Worm (Caenorhabditis elegans) whole organism, mixed stage, embryonic: Measurements from ENCODE around the gene F13A2.1.

Source experiments
- M03D4.4 ChIP-seq: sonication (generic microtip); optimal IDR thresholded peaks from 2 replicates; lab custom pipeline; 2017; ENCODE audit warnings: mild to moderate bottlenecking, missing genetic modification characterization, missing compliant biosample characterization
- blmp-1 ChIP-seq: fragments of 150-350 bp; optimal IDR thresholded peaks from 2 replicates; lab custom pipeline; 2014; ENCODE audit warnings: missing biosample characterization, missing genetic modification characterization
- ceh-39 ChIP-seq: fragments of 150-350 bp; optimal IDR thresholded peaks from 2 replicates; lab custom pipeline; 2014; ENCODE audit warnings: missing biosample characterization, missing genetic modification characterization
- ceh-83 ChIP-seq: fragments of 200-800 bp; sonication (Bioruptor generic); optimal IDR thresholded peaks from 2 replicates; lab custom pipeline; 2018; ENCODE audit warnings: mild to moderate bottlenecking, missing genetic modification characterization, missing compliant biosample characterization
- ces-1 ChIP-seq: fragments of 150-350 bp; optimal IDR thresholded peaks from 2 replicates; lab custom pipeline; 2014; ENCODE audit warnings: missing biosample characterization, missing genetic modification reagents, missing genetic modification characterization
- drap-1 ChIP-seq: fragments of 200-800 bp; sonication (Bioruptor generic); optimal IDR thresholded peaks from 3 replicates; lab custom pipeline; 2018; ENCODE audit warnings: mild to moderate bottlenecking, missing genetic modification characterization, missing compliant biosample characterization
- elt-1 ChIP-seq: sonication (generic microtip); optimal IDR thresholded peaks from 2 replicates; lab custom pipeline; 2017; ENCODE audit warnings: missing genetic modification characterization, mild to moderate bottlenecking, missing compliant biosample characterization, antibody characterized with exemption, moderate library complexity, borderline replicate concordance; ENCODE audit not compliant: insufficient read depth
- elt-3 ChIP-seq: fragments of 150-350 bp; optimal IDR thresholded peaks from 2 replicates; lab custom pipeline; 2014; ENCODE audit warnings: missing biosample characterization, missing genetic modification characterization
- flh-1 ChIP-seq: fragments of 200-800 bp; sonication (Bioruptor generic); optimal IDR thresholded peaks from 2 replicates; lab custom pipeline; 2018; ENCODE audit warnings: mild to moderate bottlenecking, missing genetic modification characterization, moderate library complexity, missing compliant biosample characterization
- ham-2 ChIP-seq: fragments of 200-800 bp; sonication (Bioruptor generic); optimal IDR thresholded peaks from 2 replicates; lab custom pipeline; 2018; ENCODE audit warnings: mild to moderate bottlenecking, missing genetic modification characterization, missing compliant biosample characterization
- hlh-1 ChIP-seq: fragments of 150-350 bp; optimal IDR thresholded peaks from 2 replicates; lab custom pipeline; 2014; ENCODE audit warnings: missing biosample characterization, missing genetic modification reagents, missing genetic modification characterization
- lin-13 ChIP-seq: fragments of 150-350 bp; optimal IDR thresholded peaks from 2 replicates; lab custom pipeline; 2014; ENCODE audit warnings: missing biosample characterization, missing genetic modification characterization
- mab-5 ChIP-seq: fragments of 150-350 bp; optimal IDR thresholded peaks from 2 replicates; lab custom pipeline; 2014; ENCODE audit warnings: missing biosample characterization, missing genetic modification characterization
- mep-1 ChIP-seq: fragments of 150-350 bp; optimal IDR thresholded peaks from 2 replicates; lab custom pipeline; 2017; ENCODE audit warnings: missing biosample characterization, missing genetic modification reagents, missing genetic modification characterization, inconsistent platforms
- mls-2 ChIP-seq: sonication (generic microtip); optimal IDR thresholded peaks from 2 replicates; lab custom pipeline; 2016; ENCODE audit warnings: mild to moderate bottlenecking, missing genetic modification characterization, moderate library complexity, missing compliant biosample characterization
- nhr-12 ChIP-seq: fragments of 150-350 bp; optimal IDR thresholded peaks from 2 replicates; lab custom pipeline; 2014; ENCODE audit warnings: missing biosample characterization, missing genetic modification characterization
- nhr-2 ChIP-seq: fragments of 150-350 bp; optimal IDR thresholded peaks from 2 replicates; lab custom pipeline; 2014; ENCODE audit warnings: missing biosample characterization, missing genetic modification characterization
- nhr-237 ChIP-seq: fragments of 150-350 bp; optimal IDR thresholded peaks from 2 replicates; lab custom pipeline; 2014; ENCODE audit warnings: missing biosample characterization, missing genetic modification characterization
- nhr-28 ChIP-seq: fragments of 150-350 bp; optimal IDR thresholded peaks from 2 replicates; lab custom pipeline; 2014; ENCODE audit warnings: missing biosample characterization, missing genetic modification characterization
- pha-4 ChIP-seq: fragments of 150-350 bp; optimal IDR thresholded peaks from 2 replicates; lab custom pipeline; 2018; ENCODE audit warnings: missing biosample characterization, missing genetic modification reagents, missing genetic modification characterization
- sem-2 ChIP-seq: fragments of 200-800 bp; sonication (Bioruptor generic); optimal IDR thresholded peaks from 2 replicates; lab custom pipeline; 2018; ENCODE audit warnings: mild to moderate bottlenecking, missing genetic modification characterization, missing compliant biosample characterization
- snpc-4 ChIP-seq: fragments of 150-350 bp; optimal IDR thresholded peaks from 2 replicates; lab custom pipeline; 2014; ENCODE audit warnings: missing biosample characterization, missing genetic modification characterization
- sptf-1 ChIP-seq: sonication (generic microtip); optimal IDR thresholded peaks from 2 replicates; lab custom pipeline; 2017; ENCODE audit warnings: mild to moderate bottlenecking, missing genetic modification characterization, moderate library complexity, missing compliant biosample characterization
- tbx-8 ChIP-seq: fragments of 200-800 bp; sonication (Bioruptor generic); optimal IDR thresholded peaks from 2 replicates; lab custom pipeline; 2018; ENCODE audit warnings: mild to moderate bottlenecking, missing genetic modification characterization, moderate library complexity, missing compliant biosample characterization
- unc-120 ChIP-seq: sonication (generic microtip); optimal IDR thresholded peaks from 2 replicates; lab custom pipeline; 2017; ENCODE audit warnings: missing genetic modification characterization, missing compliant biosample characterization; ENCODE audit not compliant: poor library complexity, severe bottlenecking
- unc-39 ChIP-seq: fragments of 150-350 bp; optimal IDR thresholded peaks from 2 replicates; lab custom pipeline; 2014; ENCODE audit warnings: missing biosample characterization, missing genetic modification characterization
- unc-62 ChIP-seq: fragments of 150-350 bp; optimal IDR thresholded peaks from 2 replicates; lab custom pipeline; 2014; ENCODE audit warnings: missing biosample characterization, missing genetic modification reagents, missing genetic modification characterization
- zip-8 ChIP-seq: fragments of 150-350 bp; optimal IDR thresholded peaks from 2 replicates; lab custom pipeline; 2014; ENCODE audit warnings: missing biosample characterization, missing genetic modification characterization
- ztf-11 ChIP-seq: fragments of 150-350 bp; optimal IDR thresholded peaks from 2 replicates; lab custom pipeline; 2014; ENCODE audit warnings: missing biosample characterization, missing genetic modification characterization

Gene F13A2.1

DNA sequence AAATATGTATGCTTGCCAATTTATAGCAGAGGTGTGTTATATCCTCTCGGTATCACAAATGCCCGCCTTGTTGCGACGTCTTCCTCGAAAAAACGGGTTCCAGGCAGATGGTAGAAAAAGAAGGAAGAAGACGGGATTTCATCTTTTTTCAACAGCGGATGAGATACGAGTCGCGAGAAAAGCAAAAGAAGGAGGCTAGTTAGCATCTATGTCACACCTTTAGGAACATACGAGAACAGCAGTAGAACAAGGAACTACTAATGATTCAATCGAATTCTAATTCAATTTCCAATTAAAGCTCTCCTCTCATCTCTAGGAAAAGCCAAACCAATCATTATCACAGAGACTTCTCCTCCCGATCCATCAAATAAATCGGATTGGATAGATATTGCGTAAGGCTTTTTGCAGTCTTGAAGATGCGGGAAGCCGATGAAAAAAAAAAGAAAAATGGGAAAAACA lies 32.4 kb upstream of the F13A2.1 start, which contains the start of gene grl-5:
Gene grl-5, minus strand, starts transcription at position 51 of the 459 bp plus-strand sequence.
- TF ChIP-seq elt-1 (tag; lab: Kevin White, UChicago) (no peak), zip-8 (peak; percentile 48)

DNA sequence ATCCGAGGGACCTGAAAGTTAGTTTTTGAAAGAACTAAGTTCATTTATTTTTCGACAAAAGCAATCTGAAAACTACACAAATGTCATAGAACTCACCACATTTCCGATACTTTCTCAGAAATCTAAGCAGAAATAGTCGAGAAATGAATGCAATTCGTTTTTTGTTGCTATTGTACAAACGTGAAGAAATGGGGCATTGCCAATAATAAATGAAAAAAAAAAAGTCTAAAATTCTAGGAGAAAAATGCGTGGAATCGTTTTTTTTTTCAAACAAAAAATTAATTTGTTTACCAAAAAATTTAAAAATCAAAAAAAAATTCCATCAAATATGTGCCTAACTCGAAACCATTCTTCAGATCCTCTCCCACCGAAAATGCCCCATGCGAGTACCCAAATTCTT lies 29.5 kb upstream of the F13A2.1 start, which contains the start of gene Y47D7A.17:
Gene Y47D7A.17, minus strand, starts transcription at position 101 of the 400 bp plus-strand sequence.
- no peak for TF ChIP-seq nhr-2 (tag; lab: Kevin White, UChicago)
- no peak for TF ChIP-seq tbx-8 (GFP tag; lab: Kevin White, UChicago)
- TF ChIP-seq pha-4 (tag; lab: Kevin White, UChicago): no peak
- TF ChIP-seq ceh-39 (tag; lab: Kevin White, UChicago): no peak
- TF ChIP-seq unc-39 (tag; lab: Kevin White, UChicago): no peak
- TF ChIP-seq mls-2 (tag; lab: Kevin White, UChicago): no peak
- no peak for TF ChIP-seq unc-120
- no peak for TF ChIP-seq unc-62 (GFP tag; lab: Kevin White, UChicago)
- TF ChIP-seq ztf-11 (tag; lab: Kevin White, UChicago): no peak
- no peak for TF ChIP-seq mab-5 (tag; lab: Kevin White, UChicago)
- no peak for TF ChIP-seq blmp-1
- TF ChIP-seq nhr-12 (tag; lab: Kevin White, UChicago): no peak
- no peak for TF ChIP-seq drap-1 (GFP tag; lab: Kevin White, UChicago)
- TF ChIP-seq ham-2 (GFP tag; lab: Kevin White, UChicago): no peak
- no peak for TF ChIP-seq flh-1 (GFP tag; lab: Kevin White, UChicago)
- TF ChIP-seq snpc-4 (tag; lab: Kevin White, UChicago): no peak
- TF ChIP-seq hlh-1 (tag; lab: Kevin White, UChicago): no peak
- TF ChIP-seq elt-1 (tag; lab: Kevin White, UChicago): no peak

DNA sequence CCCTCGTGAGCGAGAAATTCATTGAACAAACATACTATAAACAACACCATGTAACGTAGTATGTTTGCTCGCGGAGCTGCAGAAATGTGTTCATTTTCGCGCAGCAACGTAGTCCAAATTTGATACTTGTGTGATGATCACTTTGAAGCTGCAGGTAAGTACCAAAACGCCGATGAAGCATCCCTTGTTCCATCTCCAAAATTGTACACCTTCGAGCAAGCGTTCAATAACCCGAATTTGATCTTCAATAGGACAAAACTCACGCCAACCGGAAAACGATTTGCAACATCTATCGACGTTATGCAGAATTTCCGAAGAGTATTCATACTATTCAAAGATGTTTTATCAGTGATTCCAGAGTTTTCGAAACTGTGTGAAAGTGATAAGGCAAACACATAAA lies 28.4 kb upstream of the F13A2.1 start, which contains the start of gene Y47D7A.3:
Gene Y47D7A.3, plus strand, starts transcription at position 301 of the 400 bp plus-strand sequence.
- TF ChIP-seq hlh-1 (tag; lab: Kevin White, UChicago): no peak
- no peak for TF ChIP-seq blmp-1
- TF ChIP-seq mab-5 (tag; lab: Kevin White, UChicago): no peak
- TF ChIP-seq ham-2 (GFP tag; lab: Kevin White, UChicago): no peak
- no peak for TF ChIP-seq drap-1 (GFP tag; lab: Kevin White, UChicago)
- TF ChIP-seq sptf-1: no peak
- no peak for TF ChIP-seq sem-2 (GFP tag; lab: Kevin White, UChicago)

DNA sequence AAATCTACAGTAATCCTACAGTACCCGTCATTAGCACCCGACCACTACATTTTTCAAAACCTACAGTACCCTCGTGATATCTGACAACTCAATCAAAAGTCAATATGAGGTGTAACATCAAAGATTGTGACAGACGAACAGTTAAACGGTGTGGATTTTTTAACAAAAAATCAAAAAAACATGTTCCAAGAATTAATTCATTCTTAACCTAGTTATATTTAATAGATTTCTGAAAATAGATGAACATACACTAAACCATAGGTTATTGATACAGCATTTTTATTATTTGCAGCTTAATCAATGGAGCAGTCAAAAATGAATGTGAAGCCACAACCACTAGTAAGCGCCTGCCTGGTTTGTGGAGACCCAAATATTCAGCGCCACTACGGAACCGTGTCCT lies 25.3 kb upstream of the F13A2.1 start, which contains the start of gene nhr-118:
Gene nhr-118, plus strand, starts transcription at position 301 of the 400 bp plus-strand sequence.
- no peak for TF ChIP-seq elt-3 (tag; lab: Kevin White, UChicago)
- no peak for TF ChIP-seq sptf-1
- no peak for TF ChIP-seq ceh-39 (tag; lab: Kevin White, UChicago)
- no peak for TF ChIP-seq tbx-8 (GFP tag; lab: Kevin White, UChicago)
- TF ChIP-seq nhr-237 (tag; lab: Kevin White, UChicago): no peak
- no peak for TF ChIP-seq sem-2 (GFP tag; lab: Kevin White, UChicago)
- no peak for TF ChIP-seq hlh-1 (tag; lab: Kevin White, UChicago)
- TF ChIP-seq unc-120: no peak
- TF ChIP-seq M03D4.4 (tag; lab: Kevin White, UChicago): no peak

DNA sequence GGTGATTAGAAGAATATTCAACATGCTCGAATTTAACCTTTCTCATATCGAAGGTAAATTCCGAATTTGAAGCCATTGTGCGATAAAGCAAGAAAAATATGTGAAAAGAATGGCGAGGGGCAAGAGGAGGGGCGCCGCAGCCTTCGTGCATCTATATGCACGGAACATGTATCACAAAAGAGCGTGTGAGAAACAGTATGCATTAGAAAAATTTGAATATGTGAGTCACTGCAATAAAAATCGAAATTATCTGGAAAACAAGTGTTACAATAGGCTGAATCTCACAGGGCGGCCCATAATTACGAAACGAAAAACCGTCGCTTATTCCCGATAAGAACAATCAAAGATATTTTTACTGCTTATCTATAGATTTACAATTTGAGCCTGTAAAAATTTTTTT lies 19.7 kb upstream of the F13A2.1 start, which contains the start of gene F13A2.5:
Gene F13A2.5, minus strand, starts transcription at position 101 of the 400 bp plus-strand sequence.
- TF ChIP-seq unc-120: no peak
- no peak for TF ChIP-seq ceh-83 (GFP tag; lab: Kevin White, UChicago)
- TF ChIP-seq ztf-11 (tag; lab: Kevin White, UChicago): no peak
- TF ChIP-seq lin-13 (tag; lab: Kevin White, UChicago): no peak
- no peak for TF ChIP-seq ceh-39 (tag; lab: Kevin White, UChicago)
- TF ChIP-seq mep-1 (tag; lab: Kevin White, UChicago): no peak

DNA sequence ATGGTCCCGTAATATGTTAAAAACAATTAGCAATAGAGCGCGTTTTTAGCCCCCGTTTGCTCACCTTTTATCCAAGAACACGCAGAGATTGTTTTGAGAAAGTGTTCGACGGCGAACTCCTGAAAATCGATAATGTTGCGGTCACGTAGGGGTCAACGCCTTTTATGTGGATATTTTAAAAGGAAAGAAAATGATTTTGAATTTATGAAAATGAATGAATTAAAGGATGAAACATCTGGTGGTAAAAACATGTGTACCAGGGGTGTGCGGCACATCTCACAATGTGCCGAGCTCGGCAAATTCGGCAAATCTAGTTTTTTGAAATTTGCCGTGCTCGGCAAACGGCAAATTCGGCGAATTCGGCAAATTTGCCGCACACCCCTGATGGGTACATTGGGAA lies 17.9 kb upstream of the F13A2.1 start, which contains the start of gene F13A2.4:
Gene F13A2.4, minus strand, starts transcription at position 101 of the 400 bp plus-strand sequence.
- TF ChIP-seq ces-1 (GFP tag; lab: Kevin White, UChicago) (no peak), nhr-28 (tag; lab: Kevin White, UChicago) (no peak), flh-1 (GFP tag; lab: Kevin White, UChicago) (no peak), unc-39 (tag; lab: Kevin White, UChicago) (no peak)
